Worm (Caenorhabditis elegans) whole organism, L3 larva: ENCODE results near the gene C01G10.18.
"Not testable (repeated sequence)": the region's sequence is repeated elsewhere in the genome, so short reads cannot be mapped to it uniquely, and the experiment has no call there.

Experiments
- R02D3.7 ChIP-seq: fragments of 150-350 bp; optimal IDR thresholded peaks from 2 replicates; lab custom pipeline; 2014; ENCODE audit warnings: missing biosample characterization, missing genetic modification characterization
- ceh-16 ChIP-seq: sonication (generic microtip); optimal IDR thresholded peaks from 2 replicates; lab custom pipeline; 2017; ENCODE audit warnings: missing biosample characterization, missing genetic modification characterization
- daf-12 ChIP-seq: fragments of 150-350 bp; optimal IDR thresholded peaks from 2 replicates; lab custom pipeline; 2014; ENCODE audit warnings: missing biosample characterization, missing genetic modification reagents, missing genetic modification characterization
- egl-27 ChIP-seq: sonication (generic microtip); optimal IDR thresholded peaks from 4 replicates; lab custom pipeline; 2017; ENCODE audit warnings: missing biosample characterization, missing genetic modification reagents, missing genetic modification characterization
- fos-1 ChIP-seq: fragments of 150-350 bp; optimal IDR thresholded peaks from 2 replicates; lab custom pipeline; 2014; ENCODE audit warnings: missing biosample characterization, missing genetic modification characterization
- mdl-1 ChIP-seq: fragments of 150-350 bp; optimal IDR thresholded peaks from 2 replicates; lab custom pipeline; 2014; ENCODE audit warnings: missing biosample characterization, missing genetic modification characterization
- nhr-11 ChIP-seq: fragments of 150-350 bp; optimal IDR thresholded peaks from 2 replicates; lab custom pipeline; 2014; ENCODE audit warnings: missing biosample characterization, missing genetic modification characterization
- nhr-12 ChIP-seq: fragments of 150-350 bp; optimal IDR thresholded peaks from 2 replicates; lab custom pipeline; 2014; ENCODE audit warnings: missing biosample characterization, missing genetic modification characterization
- nhr-25 ChIP-seq: sonication (generic microtip); optimal IDR thresholded peaks from 2 replicates; lab custom pipeline; 2017; ENCODE audit warnings: missing biosample characterization, missing genetic modification characterization
- nhr-76 ChIP-seq: fragments of 150-350 bp; sonication (generic microtip); optimal IDR thresholded peaks from 5 replicates; lab custom pipeline; 2014; ENCODE audit warnings: missing biosample characterization, missing genetic modification characterization
- snpc-4 ChIP-seq: fragments of 150-350 bp; optimal IDR thresholded peaks from 2 replicates; lab custom pipeline; 2014; ENCODE audit warnings: missing biosample characterization, missing genetic modification characterization

DNA sequence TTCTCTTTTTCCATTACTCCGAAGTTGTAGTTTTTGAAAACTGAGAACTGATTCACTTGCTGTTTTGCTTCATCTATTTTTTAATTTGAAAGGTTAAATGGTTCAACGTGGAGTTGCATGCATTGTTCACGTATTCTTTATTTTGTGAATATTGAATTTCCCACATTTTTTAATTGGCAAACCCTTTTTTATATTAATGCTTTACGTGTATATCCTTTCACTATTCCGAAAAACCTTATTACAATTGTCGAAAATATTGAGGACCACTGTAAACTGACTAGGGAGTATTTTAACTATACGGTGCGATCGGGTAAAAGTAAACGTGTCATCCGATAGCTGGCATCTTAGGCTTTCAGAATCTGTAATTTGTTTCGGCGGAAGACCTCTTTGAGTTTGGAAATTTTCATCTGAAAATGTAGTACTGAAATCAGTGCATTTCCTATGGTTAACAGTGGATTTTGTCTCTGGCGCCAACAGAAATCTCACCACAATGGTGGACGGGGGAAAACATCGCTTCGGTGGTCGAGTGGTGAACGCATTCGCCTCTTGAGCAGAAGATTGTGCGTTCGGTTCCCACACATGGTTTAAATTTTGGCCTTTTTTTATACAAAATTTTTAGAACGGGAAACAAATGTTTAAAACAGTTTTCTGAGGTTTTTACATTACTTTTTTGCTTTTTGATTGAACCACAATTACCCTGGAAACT, 17.5 kb upstream of the C01G10.18 start, which contains the start of gene C01G10.14:
- not testable (repeated sequence) for TF ChIP-seq daf-12; egl-27 (tag; lab: Kevin White, UChicago); nhr-76 (tag; lab: Kevin White, UChicago); nhr-12 (tag; lab: Kevin White, UChicago); R02D3.7 (tag; lab: Kevin White, UChicago); fos-1; mdl-1 (tag; lab: Kevin White, UChicago); nhr-11; nhr-25 (tag; lab: Kevin White, UChicago); ceh-16 (tag; lab: Kevin White, UChicago); snpc-4
